Fruit fly (Drosophila melanogaster) whole organism, prepupa: ENCODE measurements around the gene Rev1.

Experiments
- Blimp-1 ChIP-seq: fragments of 200-800 bp; sonication (Bioruptor generic); optimal IDR thresholded peaks from 3 replicates; lab custom pipeline; 2017; ENCODE audit warnings: missing biosample characterization, missing genetic modification characterization, mild to moderate bottlenecking, moderate library complexity, missing genetic modification reagents
- CG10631 ChIP-seq: fragments of 200-800 bp; sonication (Bioruptor generic); optimal IDR thresholded peaks from 2 replicates; lab custom pipeline; 2016; ENCODE audit warnings: missing biosample characterization, missing genetic modification characterization
- CG10669 ChIP-seq: fragments of 200-800 bp; sonication (Bioruptor generic); optimal IDR thresholded peaks from 3 replicates; lab custom pipeline; 2018; ENCODE audit warnings: missing biosample characterization, mild to moderate bottlenecking, missing genetic modification characterization, moderate library complexity
- CG11762 ChIP-seq: fragments of 200-800 bp; sonication (Bioruptor generic); optimal IDR thresholded peaks from 3 replicates; lab custom pipeline; 2016; ENCODE audit warnings: missing biosample characterization, missing genetic modification characterization; ENCODE audit not compliant: insufficient read depth
- CG16779 ChIP-seq: fragments of 200-800 bp; sonication (Bioruptor generic); optimal IDR thresholded peaks from 3 replicates; lab custom pipeline; 2017; ENCODE audit warnings: missing biosample characterization, mild to moderate bottlenecking, missing genetic modification characterization
- CG3032 ChIP-seq: fragments of 200-800 bp; optimal IDR thresholded peaks from 2 replicates; lab custom pipeline; 2019; ENCODE audit warnings: missing biosample characterization, mild to moderate bottlenecking, missing genetic modification characterization, moderate library complexity
- CG31627 ChIP-seq: fragments of 200-800 bp; sonication (Bioruptor generic); optimal IDR thresholded peaks from 3 replicates; lab custom pipeline; 2016; ENCODE audit warnings: missing biosample characterization, missing genetic modification characterization
- CG34406 ChIP-seq: fragments of 200-800 bp; sonication (Bioruptor generic); optimal IDR thresholded peaks from 3 replicates; lab custom pipeline; 2016; ENCODE audit warnings: missing biosample characterization, missing genetic modification characterization
- CG3919 ChIP-seq: fragments of 200-800 bp; sonication (Bioruptor generic); optimal IDR thresholded peaks from 3 replicates; lab custom pipeline; 2016; ENCODE audit warnings: missing biosample characterization, missing genetic modification characterization
- CG6163 ChIP-seq: fragments of 200-800 bp; sonication (Bioruptor generic); IDR thresholded peaks from 3 replicates; pipeline ENCODE4 v1.3.6; 2022; ENCODE audit warnings: missing biosample characterization, missing genetic modification characterization
- CG6808 ChIP-seq: fragments of 200-800 bp; sonication (Bioruptor generic); optimal IDR thresholded peaks from 3 replicates; lab custom pipeline; 2017; ENCODE audit warnings: missing biosample characterization, missing genetic modification characterization, mild to moderate bottlenecking, moderate library complexity, missing genetic modification reagents
- CG8119 ChIP-seq: fragments of 200-800 bp; sonication (Bioruptor generic); IDR thresholded peaks from 3 replicates; pipeline ENCODE4 v1.3.6; 2022; ENCODE audit warnings: missing biosample characterization, missing genetic modification characterization
- CG8319 ChIP-seq: fragments of 200-800 bp; sonication (Bioruptor generic); optimal IDR thresholded peaks from 3 replicates; lab custom pipeline; 2016; ENCODE audit warnings: missing biosample characterization, missing genetic modification characterization
- CG9139 ChIP-seq: fragments of 200-800 bp; sonication (Bioruptor generic); optimal IDR thresholded peaks from 3 replicates; lab custom pipeline; 2017; ENCODE audit warnings: missing biosample characterization, mild to moderate bottlenecking, missing genetic modification characterization
- Eip78C ChIP-seq: fragments of 200-800 bp; sonication (Bioruptor generic); peaks from one replicate; lab custom pipeline; 2016; ENCODE audit warnings: missing biosample characterization, missing genetic modification characterization
- Eip93F ChIP-seq: fragments of 200-800 bp; sonication (Bioruptor generic); optimal IDR thresholded peaks from 2 replicates; lab custom pipeline; 2016; ENCODE audit warnings: missing biosample characterization, mild to moderate bottlenecking, missing genetic modification characterization
- Ets96B ChIP-seq: fragments of 200-800 bp; optimal IDR thresholded peaks from 2 replicates; lab custom pipeline; 2019; ENCODE audit warnings: missing biosample characterization, mild to moderate bottlenecking, missing genetic modification characterization, moderate library complexity
- Hr38 ChIP-seq: sonication (Bioruptor generic); optimal IDR thresholded peaks from 2 replicates; lab custom pipeline; 2016; ENCODE audit warnings: missing biosample characterization, missing genetic modification characterization
- Hr39 ChIP-seq: fragments of 200-800 bp; sonication (Bioruptor generic); optimal IDR thresholded peaks from 2 replicates; lab custom pipeline; 2016; ENCODE audit warnings: missing biosample characterization, missing genetic modification characterization
- Lpt ChIP-seq: fragments of 200-800 bp; sonication (Bioruptor generic); optimal IDR thresholded peaks from 3 replicates; lab custom pipeline; 2016; ENCODE audit warnings: missing biosample characterization, missing genetic modification characterization
- Met ChIP-seq: fragments of 200-800 bp; sonication (Bioruptor generic); optimal IDR thresholded peaks from 3 replicates; lab custom pipeline; 2016; ENCODE audit warnings: missing biosample characterization, missing genetic modification characterization
- OdsH ChIP-seq: fragments of 200-800 bp; sonication (Bioruptor generic); optimal IDR thresholded peaks from 3 replicates; lab custom pipeline; 2016; ENCODE audit warnings: missing biosample characterization, missing genetic modification characterization
- Smox ChIP-seq: fragments of 200-800 bp; sonication (Bioruptor generic); optimal IDR thresholded peaks from 3 replicates; lab custom pipeline; 2016; ENCODE audit warnings: missing biosample characterization, missing genetic modification characterization
- Sox102F ChIP-seq: fragments of 200-800 bp; sonication (Bioruptor generic); optimal IDR thresholded peaks from 2 replicates; lab custom pipeline; 2016; ENCODE audit warnings: missing biosample characterization, mild to moderate bottlenecking, missing genetic modification characterization
- Sox14 ChIP-seq: fragments of 200-800 bp; sonication (Bioruptor generic); optimal IDR thresholded peaks from 3 replicates; lab custom pipeline; 2016; ENCODE audit warnings: missing biosample characterization, missing genetic modification characterization
- Sox15 ChIP-seq: fragments of 200-800 bp; sonication (Bioruptor generic); optimal IDR thresholded peaks from 3 replicates; lab custom pipeline; 2016; ENCODE audit warnings: missing biosample characterization, missing genetic modification characterization
- acj6 ChIP-seq: fragments of 200-800 bp; sonication (Bioruptor generic); optimal IDR thresholded peaks from 3 replicates; lab custom pipeline; 2016; ENCODE audit warnings: missing biosample characterization, missing genetic modification characterization
- cyc ChIP-seq: fragments of 200-800 bp; sonication (Bioruptor generic); optimal IDR thresholded peaks from 3 replicates; lab custom pipeline; 2016; ENCODE audit warnings: missing biosample characterization, missing genetic modification characterization
- dac ChIP-seq: fragments of 200-800 bp; sonication (Bioruptor generic); optimal IDR thresholded peaks from 2 replicates; lab custom pipeline; 2017; ENCODE audit warnings: missing biosample characterization, mild to moderate bottlenecking, missing genetic modification characterization
- eg ChIP-seq: fragments of 200-800 bp; sonication (Bioruptor generic); IDR thresholded peaks from 3 replicates; pipeline ENCODE4 v1.3.6; 2022; ENCODE audit warnings: missing biosample characterization, missing genetic modification characterization
- esn ChIP-seq: fragments of 200-800 bp; sonication (Bioruptor generic); optimal IDR thresholded peaks from 2 replicates; lab custom pipeline; 2016; ENCODE audit warnings: missing biosample characterization, mild to moderate bottlenecking, missing genetic modification characterization, moderate library complexity
- fd85E ChIP-seq: fragments of 200-800 bp; sonication (Bioruptor generic); optimal IDR thresholded peaks from 3 replicates; lab custom pipeline; 2016; ENCODE audit warnings: missing biosample characterization, missing genetic modification characterization
- fkh ChIP-seq: fragments of 200-800 bp; sonication (Bioruptor generic); optimal IDR thresholded peaks from 3 replicates; lab custom pipeline; 2017; ENCODE audit warnings: missing biosample characterization, mild to moderate bottlenecking, missing genetic modification characterization, moderate library complexity
- lz ChIP-seq: fragments of 200-800 bp; sonication (Bioruptor generic); optimal IDR thresholded peaks from 3 replicates; lab custom pipeline; 2016; ENCODE audit warnings: missing biosample characterization, missing genetic modification characterization
- pdm3 ChIP-seq: fragments of 200-800 bp; sonication (Bioruptor generic); optimal IDR thresholded peaks from 3 replicates; lab custom pipeline; 2016; ENCODE audit warnings: missing biosample characterization, missing genetic modification characterization
- salr ChIP-seq, 2 experiments: fragments of 200-800 bp; sonication (Bioruptor generic); optimal IDR thresholded peaks; 3 replicates each; lab custom pipeline; 2016 to 2018; ENCODE audit warnings: missing biosample characterization in 2 of 2, missing genetic modification characterization in 2 of 2, mild to moderate bottlenecking in 1 of 2
- ss ChIP-seq, 2 experiments: fragments of 200-800 bp; sonication (Bioruptor generic); optimal IDR thresholded peaks; 2 replicates in 1 of 2; 3 replicates in 1 of 2; lab custom pipeline; 2017 to 2018; ENCODE audit warnings: mild to moderate bottlenecking in 2 of 2, missing biosample characterization in 2 of 2, missing genetic modification characterization in 2 of 2, moderate library complexity in 1 of 2
- svp ChIP-seq: fragments of 200-800 bp; sonication (Bioruptor generic); peaks from one replicate; lab custom pipeline; 2016; ENCODE audit warnings: missing biosample characterization, missing genetic modification characterization
- topi ChIP-seq: fragments of 200-800 bp; sonication (Bioruptor generic); optimal IDR thresholded peaks from 3 replicates; lab custom pipeline; 2016; ENCODE audit warnings: missing biosample characterization, missing genetic modification characterization
- vri ChIP-seq: fragments of 200-800 bp; sonication (Bioruptor generic); optimal IDR thresholded peaks from 3 replicates; lab custom pipeline; 2016; ENCODE audit warnings: missing biosample characterization, mild to moderate bottlenecking, missing genetic modification characterization

The Rev1 gene

DNA sequence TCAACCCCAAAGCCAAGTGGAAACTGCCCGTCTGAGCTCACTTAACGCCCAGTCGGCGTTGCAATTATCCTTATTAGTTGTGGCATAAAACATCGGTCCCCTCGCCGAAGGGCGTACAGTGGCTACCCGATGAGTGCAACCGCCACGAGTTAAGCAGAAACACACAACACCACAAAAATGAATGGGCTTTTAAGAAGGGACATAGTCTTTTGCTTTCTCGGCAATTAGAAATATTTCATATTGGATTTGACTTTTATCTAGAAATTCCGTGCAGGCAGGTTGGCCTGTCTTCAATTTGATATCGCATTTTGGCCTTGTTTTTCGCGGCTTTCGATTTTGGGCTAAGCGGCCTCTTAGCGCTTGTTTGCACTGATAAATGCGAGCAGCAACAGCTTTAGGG is 9.7 kb downstream of the Rev1 start (continued):
- peak; percentile 47 for TF ChIP-seq CG34406 (GFP tag; lab: Kevin White, UChicago)
- peak; percentile 84 for TF ChIP-seq cyc (GFP tag; lab: Kevin White, UChicago)
- peak; percentile 53 for TF ChIP-seq CG3032 (tag; lab: Kevin White, UChicago)
- TF ChIP-seq CG16779 (tag; lab: Kevin White, UChicago), result no peak
- peak; percentile 50 for TF ChIP-seq Ets96B (tag; lab: Kevin White, UChicago)
- TF ChIP-seq fd85E (GFP tag; lab: Kevin White, UChicago), result no peak
- 0 out of 3 replicates have a peak, but pooled peaks have one; percentile 33 for TF ChIP-seq CG8119
- peak; percentile 58 for TF ChIP-seq CG10631 (GFP tag; lab: Kevin White, UChicago)
- TF ChIP-seq CG3919 (GFP tag; lab: Kevin White, UChicago), result peak; percentile 68
- peak; percentile 66 for TF ChIP-seq OdsH (GFP tag; lab: Kevin White, UChicago)
- peak; percentile 70 for TF ChIP-seq acj6
- TF ChIP-seq CG10669 (GFP tag; lab: Kevin White, UChicago), result peak; percentile 44
- TF ChIP-seq dac (GFP tag; lab: Kevin White, UChicago), result no peak
- peak; percentile 80 for TF ChIP-seq CG6163
- TF ChIP-seq Eip93F, result peak; percentile 56
- TF ChIP-seq Blimp-1 (GFP tag; lab: Kevin White, UChicago), result peak; percentile 63
- TF ChIP-seq, all 60 proteins: peak for 48

DNA sequence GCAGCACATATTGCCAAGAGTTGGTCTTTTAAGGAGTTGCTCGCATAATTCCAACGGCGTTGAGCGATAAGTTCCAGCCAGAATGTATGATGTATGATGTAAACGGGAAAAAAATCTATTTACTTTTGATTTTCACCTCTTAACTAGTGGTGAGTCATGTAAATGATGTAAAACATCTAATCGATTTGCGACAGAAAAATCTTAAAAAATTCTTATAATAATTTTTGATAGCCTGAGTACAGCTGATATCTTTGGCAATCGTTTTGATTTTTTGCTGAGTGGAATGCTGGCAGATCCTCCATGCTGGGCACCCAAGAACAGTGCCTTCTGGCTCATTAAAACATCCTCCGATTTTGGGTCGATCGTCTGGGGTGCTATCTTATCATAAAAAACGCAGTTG is 12.4 kb downstream of the Rev1 start:
- TF ChIP-seq CG3919 (GFP tag; lab: Kevin White, UChicago), result peak; percentile 14
- TF ChIP-seq Ets96B (tag; lab: Kevin White, UChicago), result peak; percentile 25
- TF ChIP-seq CG6808 (GFP tag; lab: Kevin White, UChicago), result peak; percentile 7
- TF ChIP-seq vri (GFP tag; lab: Kevin White, UChicago), result peak; percentile 4
- no peak for TF ChIP-seq Sox15 (GFP tag; lab: Kevin White, UChicago)
- peak; percentile 54 for TF ChIP-seq Met
- peak; percentile 42 for TF ChIP-seq topi (GFP tag; lab: Kevin White, UChicago)
- no peak for TF ChIP-seq CG6163
- peak; percentile 8 for TF ChIP-seq Sox14 (GFP tag; lab: Kevin White, UChicago)
- TF ChIP-seq CG9139 (GFP tag; lab: Kevin White, UChicago), result no peak
- TF ChIP-seq Lpt, result no peak
- TF ChIP-seq cyc (GFP tag; lab: Kevin White, UChicago), result peak; percentile 12
- no peak for TF ChIP-seq ss (GFP tag; optimal IDR thresholded peaks at IDR 0.05; lab: Kevin White, UChicago)
- peak; percentile 38 for TF ChIP-seq CG31627
- TF ChIP-seq eg (GFP tag; lab: Robert Waterston, UW), result no peak
- TF ChIP-seq fkh, result no peak
- peak; percentile 72 for TF ChIP-seq svp (GFP tag; lab: Kevin White, UChicago)
- TF ChIP-seq dac (GFP tag; lab: Kevin White, UChicago), result no peak
- TF ChIP-seq esn (GFP tag; lab: Kevin White, UChicago), result peak; percentile 53
- TF ChIP-seq Hr39, result peak; percentile 36
- TF ChIP-seq pdm3 (GFP tag; lab: Kevin White, UChicago), result peak; percentile 11
- TF ChIP-seq CG8319 (GFP tag; lab: Kevin White, UChicago), result no peak
- no peak for TF ChIP-seq salr (GFP tag; optimal IDR thresholded peaks at IDR 0.05; lab: Kevin White, UChicago)
- TF ChIP-seq lz (GFP tag; lab: Kevin White, UChicago), result peak; percentile 22
- TF ChIP-seq Eip78C, result peak; percentile 58
- no peak for TF ChIP-seq CG11762 (GFP tag; lab: Kevin White, UChicago)
- TF ChIP-seq Sox102F, result peak; percentile 34
- peak; percentile 15 for TF ChIP-seq CG10669 (GFP tag; lab: Kevin White, UChicago)
- no peak for TF ChIP-seq Hr38 (GFP tag; lab: Kevin White, UChicago)
- TF ChIP-seq Smox (GFP tag; lab: Kevin White, UChicago), result peak; percentile 41
